Fruit fly (Drosophila melanogaster) whole organism, pupa: ENCODE measurements around the gene Pop4.

Experiments used
- CG12605 ChIP-seq: fragments of 200-800 bp; sonication (Bioruptor generic); IDR thresholded peaks from 2 replicates; pipeline ENCODE4 v1.3.6; 2022; ENCODE audit warnings: missing biosample characterization, missing genetic modification characterization
- CG15710 ChIP-seq: fragments of 200-800 bp; sonication (Bioruptor generic); optimal IDR thresholded peaks from 2 replicates; lab custom pipeline; 2018; ENCODE audit warnings: missing biosample characterization, mild to moderate bottlenecking, missing genetic modification characterization, moderate library complexity
- CG4496 ChIP-seq: fragments of 200-800 bp; sonication (Bioruptor generic); IDR thresholded peaks from 3 replicates; pipeline ENCODE4 v1.3.6; 2022; ENCODE audit warnings: missing biosample characterization, missing genetic modification characterization
- CG8301 ChIP-seq: fragments of 200-800 bp; sonication (Bioruptor generic); optimal IDR thresholded peaks from 2 replicates; lab custom pipeline; 2018; ENCODE audit warnings: missing biosample characterization, mild to moderate bottlenecking, missing genetic modification characterization
- CG9948 ChIP-seq: fragments of 200-800 bp; sonication (Bioruptor generic); optimal IDR thresholded peaks from 2 replicates; lab custom pipeline; 2018; ENCODE audit warnings: missing biosample characterization, mild to moderate bottlenecking, missing genetic modification characterization, moderate library complexity
- EcR ChIP-seq: fragments of 200-800 bp; sonication (Bioruptor generic); optimal IDR thresholded peaks from 3 replicates; lab custom pipeline; 2019; ENCODE audit warnings: missing biosample characterization, missing genetic modification characterization, mild to moderate bottlenecking, moderate library complexity, missing genetic modification reagents
- Pif1B ChIP-seq: fragments of 200-800 bp; sonication (Bioruptor generic); optimal IDR thresholded peaks from 3 replicates; lab custom pipeline; 2016; ENCODE audit warnings: missing biosample characterization, missing genetic modification characterization
- Snoo ChIP-seq: fragments of 200-800 bp; sonication (Bioruptor generic); optimal IDR thresholded peaks from 3 replicates; lab custom pipeline; 2017; ENCODE audit warnings: missing biosample characterization, mild to moderate bottlenecking, missing genetic modification characterization, inconsistent platforms
- gl ChIP-seq: fragments of 200-800 bp; sonication (Bioruptor generic); optimal IDR thresholded peaks from 2 replicates; lab custom pipeline; 2018; ENCODE audit warnings: missing biosample characterization, mild to moderate bottlenecking, missing genetic modification characterization
- rn ChIP-seq: fragments of 200-800 bp; sonication (Bioruptor generic); IDR thresholded peaks from 2 replicates; pipeline ENCODE4 v1.3.6; 2022; ENCODE audit warnings: missing biosample characterization, missing genetic modification characterization

DNA sequence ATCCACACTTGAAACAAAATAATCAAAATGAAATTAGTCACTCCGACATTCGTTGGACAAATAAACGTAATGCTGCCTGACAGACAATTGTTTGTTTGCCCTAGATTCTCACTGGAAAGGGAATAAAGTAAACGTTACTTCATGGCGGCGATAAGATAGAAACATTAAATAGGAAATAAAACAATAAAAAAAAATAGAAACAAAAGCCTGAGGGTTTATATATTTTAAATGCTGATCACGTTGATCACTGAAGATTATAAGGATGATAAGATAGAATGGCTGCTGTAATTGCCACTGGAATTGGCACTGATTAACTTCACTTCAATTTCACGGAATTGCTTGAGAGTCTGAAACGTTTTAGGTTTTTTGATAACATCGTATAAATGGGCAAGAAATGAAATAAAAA lies 40.2 kb upstream of the Pop4 start:
- no peak for TF ChIP-seq Pif1B
- no peak for TF ChIP-seq CG12605
- TF ChIP-seq gl (tag; lab: Kevin White, UChicago) = no peak
- no peak for TF ChIP-seq EcR (GFP tag; lab: Kevin White, UChicago)
- no peak for TF ChIP-seq rn (GFP tag; lab: Robert Waterston, UW)
- no peak for TF ChIP-seq CG8301 (tag; lab: Kevin White, UChicago)
- no peak for TF ChIP-seq CG9948
- no peak for TF ChIP-seq CG4496 (GFP tag; lab: Robert Waterston, UW)
- TF ChIP-seq Snoo (tag; lab: Kevin White, UChicago) = no peak
- no peak for TF ChIP-seq CG15710 (tag; lab: Kevin White, UChicago)
